Fruit fly (Drosophila melanogaster) whole organism, embryonic: ENCODE measurements around the gene trbl.

Experiments used
- B-H2 ChIP-seq: fragments of 200-800 bp; sonication (Bioruptor generic); optimal IDR thresholded peaks from 2 replicates; lab custom pipeline; 2018; ENCODE audit warnings: missing biosample characterization, mild to moderate bottlenecking, missing genetic modification characterization
- CG10565 ChIP-seq: fragments of 200-800 bp; sonication (Bioruptor generic); optimal IDR thresholded peaks from 3 replicates; lab custom pipeline; 2016; ENCODE audit warnings: missing biosample characterization, mild to moderate bottlenecking, missing genetic modification characterization
- CG11456 ChIP-seq: fragments of 200-800 bp; sonication (Bioruptor generic); IDR thresholded peaks from 3 replicates; pipeline ENCODE4 v1.3.6; 2022; ENCODE audit warnings: missing biosample characterization, missing genetic modification characterization
- CG12391 ChIP-seq: fragments of 200-800 bp; sonication (Bioruptor generic); optimal IDR thresholded peaks from 3 replicates; lab custom pipeline; 2018; ENCODE audit warnings: missing biosample characterization, mild to moderate bottlenecking, missing genetic modification characterization, moderate library complexity
- CG13296 ChIP-seq: fragments of 200-800 bp; sonication (Bioruptor generic); optimal IDR thresholded peaks from 3 replicates; lab custom pipeline; 2018; ENCODE audit warnings: missing biosample characterization, mild to moderate bottlenecking, missing genetic modification characterization
- CG15269 ChIP-seq: fragments of 200-800 bp; sonication (Bioruptor generic); optimal IDR thresholded peaks from 2 replicates; lab custom pipeline; 2018; ENCODE audit warnings: missing biosample characterization, mild to moderate bottlenecking, missing genetic modification characterization, moderate library complexity
- CG1647 ChIP-seq: fragments of 200-800 bp; sonication (Bioruptor generic); optimal IDR thresholded peaks from 3 replicates; lab custom pipeline; 2016; ENCODE audit warnings: missing biosample characterization, missing genetic modification characterization
- CG17829 ChIP-seq: fragments of 200-800 bp; optimal IDR thresholded peaks from 2 replicates; lab custom pipeline; 2019; ENCODE audit warnings: missing biosample characterization, mild to moderate bottlenecking, missing genetic modification characterization, moderate library complexity
- CG34224 ChIP-seq: fragments of 200-800 bp; sonication (Bioruptor generic); IDR thresholded peaks from 3 replicates; pipeline ENCODE4 v1.3.6; 2022; ENCODE audit warnings: missing biosample characterization, missing genetic modification characterization; ENCODE audit not compliant: partially characterized antibody
- CG42726 ChIP-seq: fragments of 200-800 bp; sonication (Bioruptor generic); IDR thresholded peaks from 2 replicates; pipeline ENCODE4 v1.3.6; 2022; ENCODE audit warnings: missing biosample characterization, missing genetic modification characterization; ENCODE audit not compliant: partially characterized antibody
- CG6791 ChIP-seq: fragments of 200-800 bp; sonication (Bioruptor generic); IDR thresholded peaks from 3 replicates; pipeline ENCODE4 v1.3.6; 2022; ENCODE audit warnings: missing biosample characterization, missing genetic modification characterization; ENCODE audit not compliant: partially characterized antibody
- CG6813 ChIP-seq: fragments of 200-800 bp; sonication (Bioruptor generic); optimal IDR thresholded peaks from 2 replicates; lab custom pipeline; 2017; ENCODE audit warnings: missing biosample characterization, missing genetic modification characterization, mild to moderate bottlenecking, moderate library complexity, missing genetic modification reagents
- CG6854 ChIP-seq: fragments of 200-800 bp; sonication (Bioruptor generic); optimal IDR thresholded peaks from 3 replicates; lab custom pipeline; 2017; ENCODE audit warnings: missing biosample characterization, mild to moderate bottlenecking, missing genetic modification characterization
- CG7839 ChIP-seq: fragments of 200-800 bp; sonication (Bioruptor generic); optimal IDR thresholded peaks from 3 replicates; lab custom pipeline; 2018; ENCODE audit warnings: missing biosample characterization, mild to moderate bottlenecking, missing genetic modification characterization, moderate library complexity
- CG7928 ChIP-seq: fragments of 200-800 bp; sonication (Bioruptor generic); optimal IDR thresholded peaks from 2 replicates; lab custom pipeline; 2017; ENCODE audit warnings: missing biosample characterization, mild to moderate bottlenecking, missing genetic modification characterization
- CG8089 ChIP-seq: fragments of 200-800 bp; sonication (Bioruptor generic); optimal IDR thresholded peaks from 3 replicates; lab custom pipeline; 2016; ENCODE audit warnings: missing biosample characterization, missing genetic modification characterization
- CG8359 ChIP-seq: fragments of 200-800 bp; sonication (Bioruptor generic); optimal IDR thresholded peaks from 2 replicates; lab custom pipeline; 2017; ENCODE audit warnings: missing biosample characterization, mild to moderate bottlenecking, missing genetic modification characterization, borderline replicate concordance
- CG9727 ChIP-seq: fragments of 200-800 bp; sonication (Bioruptor generic); optimal IDR thresholded peaks from 3 replicates; lab custom pipeline; 2017; ENCODE audit warnings: missing biosample characterization, mild to moderate bottlenecking, missing genetic modification characterization
- CG9932 ChIP-seq: fragments of 200-800 bp; sonication (Bioruptor generic); IDR thresholded peaks from 2 replicates; pipeline ENCODE4 v1.3.6; 2022; ENCODE audit warnings: missing biosample characterization, missing genetic modification characterization
- CHES-1-like ChIP-seq: fragments of 200-800 bp; sonication (Bioruptor generic); optimal IDR thresholded peaks from 2 replicates; lab custom pipeline; 2016; ENCODE audit warnings: missing biosample characterization, missing genetic modification characterization
- CkIIα-i1 ChIP-seq: fragments of 200-800 bp; sonication (Bioruptor generic); IDR thresholded peaks from 2 replicates; pipeline ENCODE4 v1.3.6; 2022; ENCODE audit warnings: missing biosample characterization, missing genetic modification characterization
- CoRest ChIP-seq: fragments of 200-800 bp; sonication (Bioruptor generic); optimal IDR thresholded peaks from 3 replicates; lab custom pipeline; 2018; ENCODE audit warnings: missing biosample characterization, mild to moderate bottlenecking, missing genetic modification characterization, moderate library complexity
- CrebB ChIP-seq: fragments of 200-800 bp; sonication (Bioruptor generic); optimal IDR thresholded peaks from 3 replicates; lab custom pipeline; 2018; ENCODE audit warnings: missing biosample characterization, mild to moderate bottlenecking, missing genetic modification characterization
- Fer1 ChIP-seq: fragments of 200-800 bp; sonication (Bioruptor generic); optimal IDR thresholded peaks from 2 replicates; lab custom pipeline; 2017; ENCODE audit warnings: missing biosample characterization, mild to moderate bottlenecking, missing genetic modification characterization
- Fer2 ChIP-seq: fragments of 200-800 bp; sonication (Bioruptor generic); optimal IDR thresholded peaks from 2 replicates; lab custom pipeline; 2018; ENCODE audit warnings: missing biosample characterization, mild to moderate bottlenecking, missing genetic modification characterization, moderate library complexity
- Hr3 ChIP-seq: fragments of 200-800 bp; sonication (Bioruptor generic); optimal IDR thresholded peaks from 3 replicates; lab custom pipeline; 2016; ENCODE audit warnings: missing biosample characterization, missing genetic modification characterization
- Hr39 ChIP-seq: fragments of >200 bp; optimal IDR thresholded peaks from 2 replicates; lab custom pipeline; 2017
- Med ChIP-seq: fragments of 200-800 bp; sonication (Bioruptor generic); peaks from one replicate; lab custom pipeline; 2016; ENCODE audit warnings: missing biosample characterization, missing genetic modification characterization, mild to moderate bottlenecking, inconsistent platforms, moderate library complexity
- Nf-YA ChIP-seq: fragments of 200-800 bp; sonication (Bioruptor generic); IDR thresholded peaks from 2 replicates; pipeline ENCODE4 v1.3.6; 2022; ENCODE audit warnings: missing biosample characterization, missing genetic modification characterization
- NfI ChIP-seq: fragments of 200-800 bp; sonication (Bioruptor generic); optimal IDR thresholded peaks from 3 replicates; lab custom pipeline; 2018; ENCODE audit warnings: missing biosample characterization, mild to moderate bottlenecking, missing genetic modification characterization, moderate library complexity
- Opbp ChIP-seq: fragments of 200-800 bp; sonication (Bioruptor generic); IDR thresholded peaks from 3 replicates; pipeline ENCODE4 v1.3.6; 2022; ENCODE audit warnings: missing biosample characterization, missing genetic modification characterization; ENCODE audit not compliant: partially characterized antibody
- br ChIP-seq: fragments of >200 bp; optimal IDR thresholded peaks from 2 replicates; lab custom pipeline; 2017
- chn ChIP-seq: fragments of 200-800 bp; sonication (Bioruptor generic); optimal IDR thresholded peaks from 2 replicates; lab custom pipeline; 2016; ENCODE audit warnings: missing biosample characterization, missing genetic modification characterization
- dati ChIP-seq: fragments of 200-800 bp; sonication (Bioruptor generic); IDR thresholded peaks from 2 replicates; pipeline ENCODE4 v1.3.6; 2022; ENCODE audit warnings: missing biosample characterization, missing genetic modification characterization
- emc ChIP-seq: fragments of 200-800 bp; sonication (Bioruptor generic); optimal IDR thresholded peaks from 2 replicates; lab custom pipeline; 2016; ENCODE audit warnings: missing biosample characterization, missing genetic modification characterization
- en ChIP-seq: fragments of 200-800 bp; sonication (Bioruptor generic); optimal IDR thresholded peaks from 2 replicates; lab custom pipeline; 2016; ENCODE audit warnings: missing biosample characterization, missing genetic modification characterization
- ewg ChIP-seq: fragments of 200-800 bp; sonication (Bioruptor generic); optimal IDR thresholded peaks from 3 replicates; lab custom pipeline; 2017; ENCODE audit warnings: mild to moderate bottlenecking, missing biosample characterization, missing genetic modification reagents, missing genetic modification characterization
- gsb ChIP-seq: fragments of 200-800 bp; sonication (Bioruptor generic); IDR thresholded peaks from 2 replicates; pipeline ENCODE4 v1.3.6; 2022; ENCODE audit warnings: missing biosample characterization, missing genetic modification characterization
- jing ChIP-seq: fragments of 200-800 bp; sonication (Bioruptor generic); optimal IDR thresholded peaks from 2 replicates; lab custom pipeline; 2018; ENCODE audit warnings: missing biosample characterization, mild to moderate bottlenecking, missing genetic modification characterization
- lola ChIP-seq, 3 experiments: fragments of >200 bp in 2 of 3; fragments of 200-800 bp in 1 of 3; sonication (Bioruptor generic) in 1 of 3; optimal IDR thresholded peaks; 2 replicates each; lab custom pipeline; 2017 to 2019; ENCODE audit warnings: missing biosample characterization in 3 of 3, missing genetic modification characterization in 3 of 3, mild to moderate bottlenecking in 1 of 3, moderate library complexity in 1 of 3
- luna ChIP-seq: fragments of 200-800 bp; sonication (Bioruptor generic); optimal IDR thresholded peaks from 2 replicates; lab custom pipeline; 2016; ENCODE audit warnings: missing biosample characterization, missing genetic modification characterization
- mld ChIP-seq: fragments of 200-800 bp; sonication (Bioruptor generic); IDR thresholded peaks from 3 replicates; pipeline ENCODE4 v1.3.6; 2022; ENCODE audit warnings: missing biosample characterization, missing genetic modification characterization; ENCODE audit not compliant: partially characterized antibody
- psq ChIP-seq: fragments of 200-800 bp; sonication (Bioruptor generic); optimal IDR thresholded peaks from 2 replicates; lab custom pipeline; 2017; ENCODE audit warnings: missing biosample characterization, missing genetic modification characterization
- pum ChIP-seq: fragments of 200-800 bp; sonication (Bioruptor generic); optimal IDR thresholded peaks from 2 replicates; lab custom pipeline; 2016; ENCODE audit warnings: missing biosample characterization, missing genetic modification characterization
- ro ChIP-seq: fragments of 200-800 bp; sonication (Bioruptor generic); IDR thresholded peaks from 2 replicates; pipeline ENCODE4 v1.3.6; 2022; ENCODE audit warnings: missing biosample characterization, missing genetic modification characterization
- seq ChIP-seq: fragments of 200-800 bp; sonication (Bioruptor generic); IDR thresholded peaks from 2 replicates; pipeline ENCODE4 v1.3.6; 2022; ENCODE audit warnings: missing biosample characterization, missing genetic modification characterization
- so ChIP-seq: fragments of 200-800 bp; sonication (Bioruptor generic); IDR thresholded peaks from 3 replicates; pipeline ENCODE4 v1.3.6; 2022; ENCODE audit warnings: missing biosample characterization, missing genetic modification characterization
- tio ChIP-seq: fragments of 200-800 bp; sonication (Bioruptor generic); optimal IDR thresholded peaks from 2 replicates; lab custom pipeline; 2017; ENCODE audit warnings: missing biosample characterization, missing genetic modification characterization, inconsistent platforms
- unc-4 ChIP-seq: fragments of 200-800 bp; sonication (Bioruptor generic); IDR thresholded peaks from 2 replicates; pipeline ENCODE4 v1.3.6; 2022; ENCODE audit warnings: missing biosample characterization, missing genetic modification characterization; ENCODE audit not compliant: partially characterized antibody

trbl gene

DNA sequence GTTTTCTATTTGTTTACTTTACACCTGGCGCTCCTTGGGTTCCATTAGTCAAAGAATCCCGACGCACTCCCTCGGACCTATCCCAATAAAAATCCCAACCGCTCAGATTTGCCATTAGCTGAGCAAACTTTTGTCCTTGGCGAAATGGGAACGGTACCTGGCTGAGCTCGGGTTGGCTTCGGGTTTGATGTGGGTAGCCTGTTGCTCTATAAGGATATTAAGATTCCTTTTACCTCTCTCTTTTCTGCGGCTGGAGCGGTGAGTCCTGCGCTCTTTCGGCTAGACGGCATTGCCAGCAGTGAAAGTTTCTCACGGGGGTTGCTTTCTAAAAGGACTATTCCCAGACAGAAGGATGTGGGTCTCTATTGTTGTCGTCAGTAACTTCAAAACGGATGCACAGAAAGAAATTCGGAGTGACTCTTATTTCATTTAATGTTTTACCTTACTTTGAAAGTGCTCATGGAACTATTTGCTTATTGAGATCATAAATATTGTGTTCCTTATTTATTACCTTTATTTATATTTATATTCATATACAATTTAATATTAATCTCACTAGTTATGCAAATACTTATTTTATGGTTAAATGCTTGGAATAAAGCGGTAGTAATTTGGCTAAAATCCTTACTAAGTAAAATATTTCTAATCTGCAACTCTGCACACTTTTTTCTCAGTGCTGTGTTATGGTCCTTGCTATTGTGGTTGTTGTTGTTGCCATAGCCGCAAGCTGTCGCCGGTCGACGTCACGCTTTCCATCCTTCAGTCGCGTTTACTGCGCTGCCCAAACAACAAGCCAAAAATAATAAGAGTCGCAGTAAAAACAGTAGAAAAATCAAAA lies 40.4 kb upstream of the trbl start, which contains the start of gene CG5910 (continued):
- peak; percentile 48 for TF ChIP-seq psq
- TF ChIP-seq CoRest: peak; percentile 95
- TF ChIP-seq CG8359 (GFP tag; lab: Kevin White, UChicago): peak; percentile 66
- TF ChIP-seq Nf-YA (GFP tag; lab: Robert Waterston, UW): peak; percentile 41; the same call in 1 of the 2 replicates
- no peak for TF ChIP-seq pum (GFP tag; lab: Kevin White, UChicago)
- TF ChIP-seq Fer1 (GFP tag; lab: Kevin White, UChicago): peak; percentile 95
- no peak for TF ChIP-seq Opbp (GFP tag; lab: Robert Waterston, UW)
- TF ChIP-seq CG13296: peak; percentile 91
- peak; percentile 81 for TF ChIP-seq CrebB (tag; lab: Kevin White, UChicago)
- TF ChIP-seq CG8089 (GFP tag; lab: Kevin White, UChicago): peak; percentile 2
- TF ChIP-seq lola (GFP tag; optimal IDR thresholded peaks at IDR 0.05; lab: Kevin White, UChicago): peak in 1 of 3 experiments; percentile 93
- TF ChIP-seq unc-4 (GFP tag; lab: Robert Waterston, UW): no peak
- peak; percentile 95 for TF ChIP-seq CG7839 (tag; lab: Kevin White, UChicago)
- TF ChIP-seq mld: no peak
- TF ChIP-seq CG7928: peak; percentile 58
- peak; percentile 69 for TF ChIP-seq ewg (GFP tag; lab: Kevin White, UChicago)
- no peak for TF ChIP-seq CG6791
- peak; percentile 68; the same call in 1 of the 2 replicates for TF ChIP-seq ro (GFP tag; lab: Robert Waterston, UW)
- TF ChIP-seq B-H2 (GFP tag; lab: Kevin White, UChicago): peak; percentile 78
- TF ChIP-seq CG15269 (tag; lab: Kevin White, UChicago): peak; percentile 90
- TF ChIP-seq CG9932: peak; percentile 65
- no peak for TF ChIP-seq CG1647 (GFP tag; lab: Kevin White, UChicago)
- peak; percentile 84 for TF ChIP-seq NfI
- TF ChIP-seq so (GFP tag; lab: Robert Waterston, UW): peak; percentile 76
- TF ChIP-seq CG6854 (GFP tag; lab: Kevin White, UChicago): peak; percentile 89
- TF ChIP-seq CG9727 (GFP tag; lab: Kevin White, UChicago): peak; percentile 95
- TF ChIP-seq Med (GFP tag; lab: Kevin White, UChicago): peak; percentile 64
- TF ChIP-seq en (GFP tag; lab: Kevin White, UChicago): no peak
- TF ChIP-seq CG17829 (tag; lab: Kevin White, UChicago): peak; percentile 94
- TF ChIP-seq dati (GFP tag; lab: Robert Waterston, UW): no peak
- no peak for TF ChIP-seq chn (GFP tag; lab: Kevin White, UChicago)
- TF ChIP-seq br: no peak
- TF ChIP-seq tio (GFP tag; lab: Kevin White, UChicago): no peak
- TF ChIP-seq jing (GFP tag; lab: Kevin White, UChicago): peak; percentile 70
- TF ChIP-seq CG34224 (GFP tag; lab: Robert Waterston, UW): no peak
- peak; percentile 86 for TF ChIP-seq Hr3 (GFP tag; lab: Kevin White, UChicago)
- TF ChIP-seq gsb (GFP tag; lab: Robert Waterston, UW): peak; percentile 52; the same call in 1 of the 2 replicates
- TF ChIP-seq Fer2 (tag; lab: Kevin White, UChicago): peak; percentile 74
- TF ChIP-seq CG42726 (GFP tag; lab: Robert Waterston, UW): no peak
- TF ChIP-seq CkIIα-i1 (GFP tag; lab: Robert Waterston, UW): no peak
- peak; percentile 63; the same call in 1 of the 3 replicates for TF ChIP-seq CG11456 (GFP tag; lab: Robert Waterston, UW)
- no peak for TF ChIP-seq luna (GFP tag; lab: Kevin White, UChicago)
- no peak for TF ChIP-seq emc
- TF ChIP-seq CHES-1-like (GFP tag; lab: Kevin White, UChicago): peak; percentile 23
- TF ChIP-seq CG10565 (GFP tag; lab: Kevin White, UChicago): no peak
- TF ChIP-seq Hr39: no peak
- TF ChIP-seq seq (GFP tag; lab: Robert Waterston, UW): peak; percentile 79
- TF ChIP-seq CG6813 (GFP tag; lab: Kevin White, UChicago): peak; percentile 87
- peak; percentile 94 for TF ChIP-seq CG12391 (tag; lab: Kevin White, UChicago)
